Worm (Caenorhabditis elegans) whole organism, L2 larva: ENCODE measurements around the gene C45H4.18.

Source experiments
- C34F6.9 ChIP-seq: fragments of 150-350 bp; optimal IDR thresholded peaks from 2 replicates; lab custom pipeline; 2014; ENCODE audit warnings: missing biosample characterization, missing genetic modification characterization
- F13H6.1 ChIP-seq: sonication (generic microtip); optimal IDR thresholded peaks from 2 replicates; lab custom pipeline; 2016; ENCODE audit warnings: missing genetic modification characterization, missing compliant biosample characterization
- R02D3.7 ChIP-seq: fragments of 150-350 bp; optimal IDR thresholded peaks from 2 replicates; lab custom pipeline; 2014; ENCODE audit warnings: missing biosample characterization, missing genetic modification characterization
- ZK546.5 ChIP-seq: sonication (generic microtip); optimal IDR thresholded peaks from 2 replicates; lab custom pipeline; 2017; ENCODE audit warnings: missing biosample characterization, missing genetic modification characterization
- alr-1 ChIP-seq: fragments of 150-350 bp; optimal IDR thresholded peaks from 2 replicates; lab custom pipeline; 2014; ENCODE audit warnings: missing biosample characterization, missing genetic modification characterization
- aly-2 ChIP-seq: fragments of 150-350 bp; optimal IDR thresholded peaks from 2 replicates; lab custom pipeline; 2014; ENCODE audit warnings: missing biosample characterization, missing genetic modification characterization
- ama-1 ChIP-seq: fragments of 150-350 bp; optimal IDR thresholded peaks from 2 replicates; lab custom pipeline; 2018; ENCODE audit warnings: inconsistent platforms
- blmp-1 ChIP-seq: sonication (generic microtip); optimal IDR thresholded peaks from 2 replicates; lab custom pipeline; 2017; ENCODE audit warnings: missing genetic modification characterization, mild to moderate bottlenecking, missing compliant biosample characterization, antibody characterized with exemption, moderate library complexity; ENCODE audit not compliant: insufficient read depth
- ceh-16 ChIP-seq: fragments of 150-350 bp; optimal IDR thresholded peaks from 2 replicates; lab custom pipeline; 2014; ENCODE audit warnings: missing biosample characterization, missing genetic modification characterization
- ceh-82 ChIP-seq: fragments of 150-350 bp; optimal IDR thresholded peaks from 2 replicates; lab custom pipeline; 2014; ENCODE audit warnings: missing biosample characterization, missing genetic modification characterization
- crh-2 ChIP-seq: sonication (generic microtip); optimal IDR thresholded peaks from 2 replicates; lab custom pipeline; 2017; ENCODE audit warnings: missing biosample characterization, missing genetic modification characterization
- dmd-4 ChIP-seq: sonication (generic microtip); optimal IDR thresholded peaks from 2 replicates; lab custom pipeline; 2017; ENCODE audit warnings: missing biosample characterization, missing genetic modification characterization
- egl-27 ChIP-seq: sonication (generic microtip); optimal IDR thresholded peaks from 3 replicates; lab custom pipeline; 2017; ENCODE audit warnings: missing biosample characterization, missing genetic modification reagents, missing genetic modification characterization
- elt-1 ChIP-seq: fragments of 150-350 bp; optimal IDR thresholded peaks from 2 replicates; lab custom pipeline; 2014; ENCODE audit warnings: missing biosample characterization, missing genetic modification characterization
- elt-3 ChIP-seq: sonication (generic microtip); optimal IDR thresholded peaks from 2 replicates; lab custom pipeline; 2017; ENCODE audit warnings: missing biosample characterization, missing genetic modification characterization
- fos-1 ChIP-seq: fragments of 150-350 bp; optimal IDR thresholded peaks from 2 replicates; lab custom pipeline; 2014; ENCODE audit warnings: missing biosample characterization, missing genetic modification characterization
- gmeb-1 ChIP-seq: fragments of 150-350 bp; optimal IDR thresholded peaks from 2 replicates; lab custom pipeline; 2014; ENCODE audit warnings: missing biosample characterization, missing genetic modification characterization
- lin-11 ChIP-seq: fragments of 150-350 bp; sonication (generic microtip); optimal IDR thresholded peaks from 2 replicates; lab custom pipeline; 2014; ENCODE audit warnings: missing biosample characterization, missing genetic modification characterization, inconsistent platforms, mixed read lengths
- lin-13 ChIP-seq: fragments of 150-350 bp; optimal IDR thresholded peaks from 2 replicates; lab custom pipeline; 2014; ENCODE audit warnings: missing biosample characterization, missing genetic modification reagents, missing genetic modification characterization
- lin-39 ChIP-seq: fragments of 150-350 bp; optimal IDR thresholded peaks from 2 replicates; lab custom pipeline; 2014; ENCODE audit warnings: missing biosample characterization, missing genetic modification reagents, missing genetic modification characterization
- lsy-2 ChIP-seq, 2 experiments: fragments of 150-350 bp in 1 of 2; sonication (generic microtip) in 1 of 2; optimal IDR thresholded peaks; 2 replicates each; lab custom pipeline; 2014 to 2017; ENCODE audit warnings: missing biosample characterization in 2 of 2, missing genetic modification characterization in 2 of 2
- mab-5 ChIP-seq: fragments of 150-350 bp; optimal IDR thresholded peaks from 2 replicates; lab custom pipeline; 2014; ENCODE audit warnings: missing biosample characterization, missing genetic modification characterization
- mbf-1 ChIP-seq: sonication (generic microtip); optimal IDR thresholded peaks from 2 replicates; lab custom pipeline; 2017; ENCODE audit warnings: missing biosample characterization, missing genetic modification characterization
- mdl-1 ChIP-seq, 2 experiments: fragments of 150-350 bp in 1 of 2; sonication (generic microtip) in 1 of 2; optimal IDR thresholded peaks; 2 replicates each; lab custom pipeline; 2017; ENCODE audit warnings: missing biosample characterization in 2 of 2, missing genetic modification characterization in 2 of 2
- nhr-10 ChIP-seq: sonication (generic microtip); optimal IDR thresholded peaks from 2 replicates; lab custom pipeline; 2017; ENCODE audit warnings: missing biosample characterization, missing genetic modification characterization
- nhr-11 ChIP-seq: fragments of 150-350 bp; optimal IDR thresholded peaks from 2 replicates; lab custom pipeline; 2014; ENCODE audit warnings: missing biosample characterization, missing genetic modification characterization
- nhr-12 ChIP-seq: fragments of 150-350 bp; optimal IDR thresholded peaks from 2 replicates; lab custom pipeline; 2014; ENCODE audit warnings: missing biosample characterization, missing genetic modification characterization
- nhr-129 ChIP-seq: fragments of 150-350 bp; optimal IDR thresholded peaks from 2 replicates; lab custom pipeline; 2014; ENCODE audit warnings: missing biosample characterization, missing genetic modification characterization
- nhr-21 ChIP-seq: fragments of 150-350 bp; optimal IDR thresholded peaks from 2 replicates; lab custom pipeline; 2014; ENCODE audit warnings: missing biosample characterization, missing genetic modification characterization
- nhr-23 ChIP-seq: fragments of 150-350 bp; optimal IDR thresholded peaks from 2 replicates; lab custom pipeline; 2014; ENCODE audit warnings: missing biosample characterization, missing genetic modification reagents, missing genetic modification characterization
- nhr-237 ChIP-seq: fragments of 150-350 bp; optimal IDR thresholded peaks from 2 replicates; lab custom pipeline; 2014; ENCODE audit warnings: missing biosample characterization, missing genetic modification characterization
- nhr-25 ChIP-seq: fragments of 150-350 bp; sonication (generic microtip); optimal IDR thresholded peaks from 3 replicates; lab custom pipeline; 2014; ENCODE audit warnings: missing biosample characterization, missing genetic modification characterization
- nhr-6 ChIP-seq: fragments of 150-350 bp; optimal IDR thresholded peaks from 2 replicates; lab custom pipeline; 2014; ENCODE audit warnings: missing biosample characterization, missing genetic modification characterization
- nhr-77 ChIP-seq: fragments of 150-350 bp; optimal IDR thresholded peaks from 2 replicates; lab custom pipeline; 2014; ENCODE audit warnings: missing biosample characterization, missing genetic modification characterization
- peb-1 ChIP-seq: fragments of 150-350 bp; optimal IDR thresholded peaks from 2 replicates; lab custom pipeline; 2014; ENCODE audit warnings: missing biosample characterization, missing genetic modification characterization
- sem-4 ChIP-seq: fragments of 150-350 bp; optimal IDR thresholded peaks from 2 replicates; lab custom pipeline; 2014; ENCODE audit warnings: missing biosample characterization, missing genetic modification reagents, missing genetic modification characterization
- skn-1 ChIP-seq: sonication (generic microtip); optimal IDR thresholded peaks from 2 replicates; lab custom pipeline; 2017; ENCODE audit warnings: missing biosample characterization, missing genetic modification characterization
- sma-3 ChIP-seq: sonication (generic microtip); optimal IDR thresholded peaks from 2 replicates; lab custom pipeline; 2016; ENCODE audit warnings: missing genetic modification reagents, missing genetic modification characterization, missing compliant biosample characterization
- sma-9 ChIP-seq, 2 experiments: fragments of 150-350 bp in 1 of 2; sonication (generic microtip) in 1 of 2; optimal IDR thresholded peaks; 2 replicates each; lab custom pipeline; 2014 to 2016; ENCODE audit warnings: missing genetic modification characterization in 2 of 2, mild to moderate bottlenecking in 1 of 2, missing biosample characterization in 1 of 2, missing compliant biosample characterization in 1 of 2, missing genetic modification reagents in 1 of 2, moderate library complexity in 1 of 2
- snpc-4 ChIP-seq: fragments of 150-350 bp; optimal IDR thresholded peaks from 2 replicates; lab custom pipeline; 2014; ENCODE audit warnings: missing biosample characterization, missing genetic modification characterization
- unc-39 ChIP-seq: fragments of 150-350 bp; optimal IDR thresholded peaks from 2 replicates; lab custom pipeline; 2014; ENCODE audit warnings: missing biosample characterization, missing genetic modification characterization
- unc-55 ChIP-seq: fragments of 150-350 bp; sonication (generic microtip); optimal IDR thresholded peaks from 3 replicates; lab custom pipeline; 2014; ENCODE audit warnings: missing biosample characterization, missing genetic modification reagents, missing genetic modification characterization
- zag-1 ChIP-seq: fragments of 150-350 bp; optimal IDR thresholded peaks from 2 replicates; lab custom pipeline; 2014; ENCODE audit warnings: missing biosample characterization, missing genetic modification characterization
- ztf-1 ChIP-seq: fragments of 200-800 bp; sonication (Bioruptor generic); conservative IDR thresholded peaks from 2 replicates; pipeline ENCODE4 v1.3.6; 2022; ENCODE audit warnings: missing genetic modification characterization, missing compliant biosample characterization
- ztf-11 ChIP-seq: sonication (generic microtip); optimal IDR thresholded peaks from 2 replicates; lab custom pipeline; 2017; ENCODE audit warnings: missing biosample characterization, missing genetic modification characterization
- ztf-4 ChIP-seq: fragments of 150-350 bp; optimal IDR thresholded peaks from 2 replicates; lab custom pipeline; 2014; ENCODE audit warnings: missing biosample characterization, missing genetic modification characterization

Gene C45H4.18

DNA sequence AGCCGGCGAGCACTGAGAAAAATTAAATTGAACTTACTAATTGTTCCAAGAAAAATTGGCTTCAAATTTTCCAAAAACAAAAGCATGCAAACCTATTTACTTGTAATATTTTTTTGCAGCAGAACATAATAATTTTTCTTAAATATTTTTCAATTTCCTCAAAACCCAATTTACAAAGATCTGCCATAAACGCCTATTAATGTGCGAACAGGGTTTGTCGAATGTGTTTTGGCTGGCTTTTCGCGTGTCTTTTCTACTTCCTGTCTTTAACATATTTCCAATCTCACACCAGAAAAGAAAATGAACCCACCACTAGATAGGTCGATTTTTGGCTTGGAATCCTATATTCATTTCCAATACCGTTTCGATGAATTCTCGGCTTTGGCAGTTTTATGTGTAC is at the start of gene C45H4.18:
Gene C45H4.18, plus strand, starts transcription at position 301 of the 400 bp plus-strand sequence.
- TF ChIP-seq C34F6.9 (tag; lab: Kevin White, UChicago) (no peak), sma-3 (no peak), lin-11 (tag; lab: Kevin White, UChicago) (no peak), peb-1 (no peak), ztf-1 (GFP tag; lab: Robert Waterston, UW) (no peak), nhr-21 (tag; lab: Kevin White, UChicago) (no peak), skn-1 (tag; lab: Kevin White, UChicago) (no peak), ama-1 (lab: Kevin White, UChicago) (no peak), lin-39 (tag; lab: Kevin White, UChicago) (no peak), nhr-11 (tag; lab: Kevin White, UChicago) (no peak), snpc-4 (tag; lab: Kevin White, UChicago) (no peak), lin-13 (GFP tag; lab: Kevin White, UChicago) (no peak), elt-1 (tag; lab: Kevin White, UChicago) (no peak), nhr-77 (tag; lab: Kevin White, UChicago) (no peak), mdl-1 (tag; optimal IDR thresholded peaks at IDR 0.05; lab: Kevin White, UChicago) (no peak), unc-39 (tag; lab: Kevin White, UChicago) (no peak), ceh-82 (no peak), ZK546.5 (tag; lab: Kevin White, UChicago) (no peak), fos-1 (no peak), gmeb-1 (tag; lab: Kevin White, UChicago) (no peak)
- TF ChIP-seq, all 48 proteins: peak for 0

DNA sequence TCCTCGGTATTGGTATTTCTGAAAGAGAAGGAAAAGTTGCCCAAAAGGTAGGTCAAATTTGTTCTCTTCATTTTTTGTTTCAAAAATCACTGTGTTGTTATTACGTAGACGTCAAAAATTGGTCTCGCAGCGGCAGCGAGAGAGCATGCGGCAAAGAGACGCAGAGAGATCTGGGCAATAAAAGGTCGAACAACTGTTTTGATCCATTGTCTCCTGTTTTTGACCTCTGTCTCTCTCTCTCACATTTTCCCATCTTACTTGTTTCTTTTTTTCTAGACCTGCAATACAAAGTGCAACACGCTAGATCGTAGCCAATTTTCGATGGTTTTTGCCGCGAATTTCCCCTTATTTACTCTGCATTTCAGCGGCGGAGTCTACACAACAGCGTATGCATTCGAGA is 48.8 kb upstream of the C45H4.18 start:
- peak; percentile 51 for TF ChIP-seq nhr-129 (tag; lab: Kevin White, UChicago)
- TF ChIP-seq mab-5 (tag; lab: Kevin White, UChicago): no peak
- no peak for TF ChIP-seq crh-2 (tag; lab: Kevin White, UChicago)
- no peak for TF ChIP-seq mbf-1 (tag; lab: Kevin White, UChicago)
- no peak for TF ChIP-seq lin-11 (tag; lab: Kevin White, UChicago)

DNA sequence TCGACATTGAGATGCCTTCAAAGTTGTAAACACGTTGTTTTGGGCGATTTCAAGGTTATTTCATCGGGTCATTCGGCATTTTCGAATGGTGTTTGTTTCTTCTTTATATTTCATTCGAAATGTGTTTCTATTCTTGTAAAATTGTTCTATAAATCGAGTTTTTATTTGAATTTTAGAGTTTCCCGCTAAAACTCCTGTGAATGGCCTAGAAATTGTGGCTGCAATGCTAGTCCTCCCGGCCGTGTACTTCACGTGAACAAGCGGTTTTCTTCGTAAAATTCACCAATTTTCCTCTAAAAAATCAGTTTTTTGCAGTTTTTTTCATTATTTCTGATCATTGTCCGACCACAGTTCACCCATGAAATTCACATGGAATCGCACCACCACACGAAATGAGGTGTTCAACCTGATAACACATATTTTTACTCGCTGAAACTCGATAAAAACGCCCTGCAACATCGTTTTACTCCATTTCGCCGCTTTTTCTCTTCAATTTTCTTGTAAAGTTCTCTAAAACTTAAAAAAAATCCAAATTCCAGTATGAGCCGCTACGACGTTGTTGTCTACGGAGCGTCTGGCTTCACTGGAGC is 48.3 kb upstream of the C45H4.18 start, which contains the start of gene ldp-1:
Gene ldp-1, plus strand, starts transcription at position 540 of the 590 bp plus-strand sequence.
- TF ChIP-seq nhr-77 (tag; lab: Kevin White, UChicago): no peak
- TF ChIP-seq ceh-16 (tag; lab: Kevin White, UChicago): no peak
- TF ChIP-seq alr-1 (tag; lab: Kevin White, UChicago): no peak
- no peak for TF ChIP-seq lin-11 (tag; lab: Kevin White, UChicago)
- peak; percentile 87 for TF ChIP-seq sma-9 (GFP tag; optimal IDR thresholded peaks at IDR 0.05; lab: Kevin White, UChicago)
- no peak for TF ChIP-seq sma-9 (tag; optimal IDR thresholded peaks at IDR 0.05; lab: Kevin White, UChicago)
- peak; percentile 64 for TF ChIP-seq unc-55
- TF ChIP-seq nhr-12: no peak
- peak; percentile 62 for TF ChIP-seq C34F6.9 (tag; lab: Kevin White, UChicago)
- no peak for TF ChIP-seq ztf-11 (tag; lab: Kevin White, UChicago)
- TF ChIP-seq skn-1 (tag; lab: Kevin White, UChicago): no peak
- no peak for TF ChIP-seq fos-1
- TF ChIP-seq nhr-237 (tag; lab: Kevin White, UChicago): no peak
- no peak for TF ChIP-seq ceh-82
- TF ChIP-seq mdl-1 (tag; optimal IDR thresholded peaks at IDR 0.05; lab: Kevin White, UChicago): no peak
- no peak for TF ChIP-seq R02D3.7 (tag; lab: Kevin White, UChicago)
- peak; percentile 12 for TF ChIP-seq nhr-21 (tag; lab: Kevin White, UChicago)
- TF ChIP-seq nhr-23 (tag; lab: Kevin White, UChicago): no peak
- TF ChIP-seq blmp-1 (tag; lab: Kevin White, UChicago): no peak
- TF ChIP-seq crh-2 (tag; lab: Kevin White, UChicago): peak; percentile 60
- TF ChIP-seq nhr-10: no peak
- TF ChIP-seq dmd-4 (tag; lab: Kevin White, UChicago): no peak
- no peak for TF ChIP-seq aly-2
- no peak for TF ChIP-seq nhr-129 (tag; lab: Kevin White, UChicago)
- TF ChIP-seq zag-1 (tag; lab: Kevin White, UChicago): no peak
- TF ChIP-seq sma-3: peak; percentile 63
- no peak for TF ChIP-seq mbf-1 (tag; lab: Kevin White, UChicago)
- TF ChIP-seq ztf-4 (tag; lab: Kevin White, UChicago): no peak
- no peak for TF ChIP-seq mab-5 (tag; lab: Kevin White, UChicago)
- no peak for TF ChIP-seq peb-1
- peak; percentile 19 for TF ChIP-seq nhr-25 (tag; lab: Kevin White, UChicago)
- TF ChIP-seq unc-39 (tag; lab: Kevin White, UChicago): no peak
- peak; percentile 88 for TF ChIP-seq gmeb-1 (tag; lab: Kevin White, UChicago)
- no peak for TF ChIP-seq elt-3 (tag; lab: Kevin White, UChicago)
- peak; percentile 52 to 81 for TF ChIP-seq lsy-2 (tag; optimal IDR thresholded peaks at IDR 0.05; lab: Kevin White, UChicago)
- peak; percentile 70 for TF ChIP-seq F13H6.1
- peak; percentile 39 for TF ChIP-seq nhr-6 (tag; lab: Kevin White, UChicago)
- TF ChIP-seq egl-27 (tag; lab: Kevin White, UChicago): peak; percentile 30
- TF ChIP-seq sem-4: peak; percentile 11
- TF ChIP-seq elt-1 (tag; lab: Kevin White, UChicago): no peak
- no peak for TF ChIP-seq nhr-11 (tag; lab: Kevin White, UChicago)
- no peak for TF ChIP-seq lin-39 (tag; lab: Kevin White, UChicago)
- TF ChIP-seq snpc-4 (tag; lab: Kevin White, UChicago): peak; percentile 23
- TF ChIP-seq ZK546.5 (tag; lab: Kevin White, UChicago): no peak
- TF ChIP-seq ama-1 (lab: Kevin White, UChicago): no peak
